Fruit fly (Drosophila melanogaster) whole organism, embryonic: ENCODE measurements around the gene Cpr11B.

Experiments used
- Bgb ChIP-seq: fragments of 200-800 bp; sonication (Bioruptor generic); IDR thresholded peaks from 2 replicates; pipeline ENCODE4 v1.3.6; 2022; ENCODE audit warnings: missing biosample characterization, missing genetic modification characterization; ENCODE audit not compliant: partially characterized antibody
- Blimp-1 ChIP-seq: fragments of 200-800 bp; sonication (Bioruptor generic); optimal IDR thresholded peaks from 3 replicates; lab custom pipeline; 2018; ENCODE audit warnings: missing biosample characterization, missing genetic modification characterization, mild to moderate bottlenecking, moderate library complexity, missing genetic modification reagents
- CG1024 ChIP-seq: fragments of 200-800 bp; sonication (Bioruptor generic); IDR thresholded peaks from 2 replicates; pipeline ENCODE4 v1.3.6; 2022; ENCODE audit warnings: missing biosample characterization, missing genetic modification characterization
- CG10431 ChIP-seq: fragments of 200-800 bp; sonication (Bioruptor generic); optimal IDR thresholded peaks from 3 replicates; lab custom pipeline; 2018; ENCODE audit warnings: missing biosample characterization, mild to moderate bottlenecking, missing genetic modification characterization
- CG10959 ChIP-seq: fragments of 200-800 bp; sonication (Bioruptor generic); IDR thresholded peaks from 2 replicates; pipeline ENCODE4 v1.3.6; 2022; ENCODE audit warnings: missing biosample characterization, missing genetic modification characterization
- CG12236 ChIP-seq: fragments of 200-800 bp; sonication (Bioruptor generic); optimal IDR thresholded peaks from 2 replicates; lab custom pipeline; 2016; ENCODE audit warnings: missing biosample characterization, missing genetic modification characterization
- CG14050 ChIP-seq: fragments of 200-800 bp; sonication (Bioruptor generic); IDR thresholded peaks from 3 replicates; pipeline ENCODE4 v1.3.6; 2022; ENCODE audit warnings: missing biosample characterization, missing genetic modification characterization
- CG15269 ChIP-seq: fragments of 200-800 bp; sonication (Bioruptor generic); optimal IDR thresholded peaks from 2 replicates; lab custom pipeline; 2018; ENCODE audit warnings: missing biosample characterization, mild to moderate bottlenecking, missing genetic modification characterization, moderate library complexity
- CG1647 ChIP-seq: fragments of 200-800 bp; sonication (Bioruptor generic); optimal IDR thresholded peaks from 3 replicates; lab custom pipeline; 2016; ENCODE audit warnings: missing biosample characterization, missing genetic modification characterization
- CG17612 ChIP-seq: fragments of 200-800 bp; sonication (Bioruptor generic); IDR thresholded peaks from 2 replicates; pipeline ENCODE4 v1.3.6; 2022; ENCODE audit warnings: missing biosample characterization, missing genetic modification characterization
- CG2889 ChIP-seq: fragments of 200-800 bp; sonication (Bioruptor generic); IDR thresholded peaks from 3 replicates; pipeline ENCODE4 v1.3.6; 2022; ENCODE audit warnings: missing biosample characterization, missing genetic modification characterization
- CG32532 ChIP-seq: fragments of 200-800 bp; sonication (Bioruptor generic); IDR thresholded peaks from 2 replicates; pipeline ENCODE4 v1.3.6; 2022; ENCODE audit warnings: missing biosample characterization, missing genetic modification characterization
- CG6654 ChIP-seq: fragments of 200-800 bp; sonication (Bioruptor generic); optimal IDR thresholded peaks from 2 replicates; lab custom pipeline; 2017; ENCODE audit warnings: missing biosample characterization, mild to moderate bottlenecking, missing genetic modification characterization
- CG7271 ChIP-seq: fragments of 200-800 bp; sonication (Bioruptor generic); optimal IDR thresholded peaks from 2 replicates; lab custom pipeline; 2018; ENCODE audit warnings: missing biosample characterization, mild to moderate bottlenecking, missing genetic modification characterization, moderate library complexity
- CG7963 ChIP-seq: fragments of 200-800 bp; sonication (Bioruptor generic); IDR thresholded peaks from 3 replicates; pipeline ENCODE4 v1.3.6; 2022; ENCODE audit warnings: missing biosample characterization, missing genetic modification characterization; ENCODE audit not compliant: partially characterized antibody
- CG9876 ChIP-seq: fragments of 200-800 bp; sonication (Bioruptor generic); optimal IDR thresholded peaks from 2 replicates; lab custom pipeline; 2016; ENCODE audit warnings: missing biosample characterization, missing genetic modification characterization
- D ChIP-seq, 2 experiments: fragments of 200-800 bp in 1 of 2; fragments of >200 bp in 1 of 2; sonication (Bioruptor generic) in 1 of 2; optimal IDR thresholded peaks; 2 replicates in 1 of 2; 3 replicates in 1 of 2; lab custom pipeline; 2017; ENCODE audit warnings: mild to moderate bottlenecking in 1 of 2, missing biosample characterization in 1 of 2, missing genetic modification characterization in 1 of 2, missing genetic modification reagents in 1 of 2
- E2f2 ChIP-seq: fragments of 200-800 bp; sonication (Bioruptor generic); IDR thresholded peaks from 2 replicates; pipeline ENCODE4 v1.3.6; 2022; ENCODE audit warnings: missing biosample characterization, missing genetic modification characterization
- Ets97D ChIP-seq: fragments of 200-800 bp; sonication (Bioruptor generic); optimal IDR thresholded peaks from 3 replicates; lab custom pipeline; 2016; ENCODE audit warnings: missing biosample characterization, missing genetic modification characterization
- Fer3 ChIP-seq: fragments of 200-800 bp; sonication (Bioruptor generic); optimal IDR thresholded peaks from 2 replicates; lab custom pipeline; 2018; ENCODE audit warnings: missing biosample characterization, mild to moderate bottlenecking, missing genetic modification characterization, moderate library complexity
- Hey ChIP-seq: fragments of 200-800 bp; sonication (Bioruptor generic); optimal IDR thresholded peaks from 3 replicates; lab custom pipeline; 2018; ENCODE audit warnings: missing biosample characterization, mild to moderate bottlenecking, missing genetic modification characterization
- MESR4 ChIP-seq: fragments of 200-800 bp; sonication (Bioruptor generic); optimal IDR thresholded peaks from 2 replicates; lab custom pipeline; 2018; ENCODE audit warnings: missing biosample characterization, mild to moderate bottlenecking, missing genetic modification characterization, moderate library complexity
- Pdp1 ChIP-seq, 2 experiments: fragments of 200-800 bp; sonication (Bioruptor generic); optimal IDR thresholded peaks; 3 replicates each; lab custom pipeline; 2016; ENCODE audit warnings: missing biosample characterization in 2 of 2, missing genetic modification characterization in 2 of 2, mild to moderate bottlenecking in 1 of 2, moderate library complexity in 1 of 2
- Sin3A ChIP-seq: fragments of >200 bp; optimal IDR thresholded peaks from 2 replicates; lab custom pipeline; 2018
- Ssrp ChIP-seq: fragments of 200-800 bp; sonication (Bioruptor generic); optimal IDR thresholded peaks from 2 replicates; lab custom pipeline; 2018; ENCODE audit warnings: missing biosample characterization, mild to moderate bottlenecking, missing genetic modification characterization, moderate library complexity
- Stat92E ChIP-seq, 3 experiments: fragments of >200 bp in 2 of 3; fragments of 200-800 bp in 1 of 3; sonication (Bioruptor generic) in 1 of 3; optimal IDR thresholded peaks; 2 replicates each; lab custom pipeline; 2017 to 2019; ENCODE audit warnings: missing biosample characterization in 3 of 3, missing genetic modification characterization in 3 of 3, mild to moderate bottlenecking in 1 of 3, moderate library complexity in 1 of 3
- YL-1 ChIP-seq: fragments of 200-800 bp; sonication (Bioruptor generic); optimal IDR thresholded peaks from 3 replicates; lab custom pipeline; 2017; ENCODE audit warnings: missing biosample characterization, mild to moderate bottlenecking, missing genetic modification characterization
- abd-A ChIP-seq: fragments of 200-800 bp; sonication (Bioruptor generic); optimal IDR thresholded peaks from 3 replicates; lab custom pipeline; 2019; ENCODE audit warnings: missing biosample characterization, mild to moderate bottlenecking, missing genetic modification characterization, moderate library complexity
- ac ChIP-seq: fragments of 200-800 bp; sonication (Bioruptor generic); optimal IDR thresholded peaks from 3 replicates; lab custom pipeline; 2017; ENCODE audit warnings: missing biosample characterization, mild to moderate bottlenecking, missing genetic modification characterization
- ato ChIP-seq: fragments of 200-800 bp; sonication (Bioruptor generic); IDR thresholded peaks from 2 replicates; pipeline ENCODE4 v1.3.6; 2022; ENCODE audit warnings: missing biosample characterization, missing genetic modification characterization; ENCODE audit not compliant: partially characterized antibody
- cato ChIP-seq: fragments of 200-800 bp; sonication (Bioruptor generic); optimal IDR thresholded peaks from 2 replicates; lab custom pipeline; 2016; ENCODE audit warnings: missing biosample characterization, missing genetic modification characterization, borderline replicate concordance
- crol ChIP-seq: fragments of 200-800 bp; sonication (Bioruptor generic); IDR thresholded peaks from 2 replicates; pipeline ENCODE4 v1.3.6; 2022; ENCODE audit warnings: missing biosample characterization, missing genetic modification characterization
- cwo ChIP-seq: fragments of 200-800 bp; sonication (Bioruptor generic); optimal IDR thresholded peaks from 3 replicates; lab custom pipeline; 2017; ENCODE audit warnings: missing biosample characterization, missing genetic modification characterization, mild to moderate bottlenecking, moderate library complexity, missing genetic modification reagents
- dati ChIP-seq: fragments of 200-800 bp; sonication (Bioruptor generic); IDR thresholded peaks from 2 replicates; pipeline ENCODE4 v1.3.6; 2022; ENCODE audit warnings: missing biosample characterization, missing genetic modification characterization
- eyg ChIP-seq: fragments of 200-800 bp; sonication (Bioruptor generic); optimal IDR thresholded peaks from 3 replicates; lab custom pipeline; 2016; ENCODE audit warnings: missing biosample characterization, missing genetic modification characterization
- gcm2 ChIP-seq: fragments of 200-800 bp; sonication (Bioruptor generic); optimal IDR thresholded peaks from 2 replicates; lab custom pipeline; 2016; ENCODE audit warnings: missing biosample characterization, missing genetic modification characterization
- gem ChIP-seq: fragments of 200-800 bp; sonication (Bioruptor generic); optimal IDR thresholded peaks from 2 replicates; lab custom pipeline; 2019; ENCODE audit warnings: missing biosample characterization, mild to moderate bottlenecking, missing genetic modification characterization, moderate library complexity
- gfzf ChIP-seq: fragments of 200-800 bp; sonication (Bioruptor generic); optimal IDR thresholded peaks from 2 replicates; lab custom pipeline; 2016; ENCODE audit warnings: missing biosample characterization, mild to moderate bottlenecking, missing genetic modification characterization, moderate library complexity
- gt ChIP-seq: fragments of 200-800 bp; sonication (Bioruptor generic); IDR thresholded peaks from 2 replicates; pipeline ENCODE4 v1.3.6; 2022; ENCODE audit warnings: missing biosample characterization, missing genetic modification characterization
- kni ChIP-seq: fragments of 200-800 bp; sonication (Bioruptor generic); optimal IDR thresholded peaks from 3 replicates; lab custom pipeline; 2017; ENCODE audit warnings: mild to moderate bottlenecking, missing biosample characterization, missing genetic modification reagents, missing genetic modification characterization
- lola ChIP-seq, 3 experiments: fragments of >200 bp in 2 of 3; fragments of 200-800 bp in 1 of 3; sonication (Bioruptor generic) in 1 of 3; optimal IDR thresholded peaks; 2 replicates each; lab custom pipeline; 2017 to 2019; ENCODE audit warnings: missing biosample characterization in 3 of 3, missing genetic modification characterization in 3 of 3, mild to moderate bottlenecking in 1 of 3, moderate library complexity in 1 of 3
- nmo ChIP-seq: fragments of 200-800 bp; sonication (Bioruptor generic); optimal IDR thresholded peaks from 2 replicates; lab custom pipeline; 2018; ENCODE audit warnings: missing biosample characterization, mild to moderate bottlenecking, missing genetic modification characterization, moderate library complexity
- pan ChIP-seq, 4 experiments: fragments of >200 bp in 3 of 4; fragments of 200-800 bp in 1 of 4; sonication (Bioruptor generic) in 1 of 4; optimal IDR thresholded peaks in 3 of 4; IDR thresholded peaks in 1 of 4; 2 replicates each; pipeline versions ENCODE4 v1.3.6 to Lab custom; 2017 to 2022; ENCODE audit warnings: missing biosample characterization in 2 of 4, missing genetic modification characterization in 2 of 4, mixed read lengths in 1 of 4
- sima ChIP-seq: fragments of 200-800 bp; sonication (Bioruptor generic); optimal IDR thresholded peaks from 2 replicates; lab custom pipeline; 2016; ENCODE audit warnings: missing biosample characterization, missing genetic modification characterization
- sug ChIP-seq: fragments of 200-800 bp; optimal IDR thresholded peaks from 2 replicates; lab custom pipeline; 2019; ENCODE audit warnings: missing biosample characterization, mild to moderate bottlenecking, missing genetic modification characterization, moderate library complexity
- tap ChIP-seq: fragments of 200-800 bp; optimal IDR thresholded peaks from 3 replicates; lab custom pipeline; 2019; ENCODE audit warnings: missing biosample characterization, mild to moderate bottlenecking, missing genetic modification characterization, moderate library complexity
- twi ChIP-seq: fragments of 200-800 bp; optimal IDR thresholded peaks from 2 replicates; lab custom pipeline; 2019; ENCODE audit warnings: missing biosample characterization, mild to moderate bottlenecking, missing genetic modification characterization, moderate library complexity

The Cpr11B gene

DNA sequence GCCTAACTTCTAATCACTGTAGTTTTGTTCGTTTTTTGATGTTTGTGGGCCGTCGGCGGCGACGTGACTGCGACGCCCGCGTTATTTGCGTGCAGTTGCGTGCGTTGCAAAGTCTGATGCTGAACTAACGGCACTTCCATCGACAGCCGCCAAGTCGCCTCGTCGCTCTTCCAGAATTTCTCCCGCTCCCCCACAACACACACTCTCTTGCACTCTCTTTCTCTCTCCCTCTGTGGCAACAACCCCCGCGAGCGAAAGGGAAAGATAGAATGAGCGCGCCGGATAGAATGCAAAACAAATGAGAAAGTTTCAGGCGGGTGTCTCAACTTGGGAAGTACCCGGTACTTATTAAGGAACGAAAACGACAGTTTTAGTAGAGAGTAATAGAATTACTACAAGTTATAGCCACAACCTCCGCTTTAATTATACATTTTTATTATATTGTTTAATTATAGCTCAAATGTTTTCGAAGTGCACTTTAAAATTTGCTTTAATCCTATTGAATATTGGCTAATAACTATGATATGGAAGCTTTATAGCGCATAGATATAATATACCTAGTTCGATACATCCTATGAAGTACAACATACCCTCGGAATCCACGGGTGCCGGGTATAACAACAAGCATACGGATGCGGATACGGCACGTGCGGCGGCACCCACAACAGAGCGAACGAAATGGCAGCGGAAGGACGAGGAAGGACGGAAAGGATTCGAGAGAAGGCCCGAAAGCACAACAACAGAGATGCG is 5.9 kb upstream of the Cpr11B start (continued):
- TF ChIP-seq sima (no peak), Blimp-1 (GFP tag; lab: Kevin White, UChicago) (peak; percentile 31), CG10959 (GFP tag; lab: Robert Waterston, UW) (no peak), CG6654 (GFP tag; lab: Kevin White, UChicago) (peak; percentile 6), Stat92E (GFP tag; optimal IDR thresholded peaks at IDR 0.05; lab: Kevin White, UChicago) (no peak), CG17612 (GFP tag; lab: Robert Waterston, UW) (no peak), Sin3A (lab: Kevin White, UChicago) (no peak), gt (GFP tag; lab: Robert Waterston, UW) (0 out of 2 replicates have a peak, but pooled peaks have one; percentile 11), gfzf (GFP tag; lab: Kevin White, UChicago) (no peak), ac (GFP tag; lab: Kevin White, UChicago) (no peak), cwo (peak; percentile 54), Pdp1 (GFP tag; optimal IDR thresholded peaks at IDR 0.05; lab: Kevin White, UChicago) (no peak), twi (tag; lab: Kevin White, UChicago) (no peak), sug (tag; lab: Kevin White, UChicago) (no peak), eyg (GFP tag; lab: Kevin White, UChicago) (no peak), YL-1 (GFP tag; lab: Kevin White, UChicago) (no peak), CG1647 (GFP tag; lab: Kevin White, UChicago) (no peak), nmo (GFP tag; lab: Kevin White, UChicago) (peak; percentile 17), Fer3 (tag; lab: Kevin White, UChicago) (peak; percentile 2), tap (tag; lab: Kevin White, UChicago) (peak; percentile 16), CG9876 (GFP tag; lab: Kevin White, UChicago) (no peak), CG10431 (no peak), crol (GFP tag; lab: Robert Waterston, UW) (peak; percentile 56; the same call in 1 of the 2 replicates), lola (GFP tag; optimal IDR thresholded peaks at IDR 0.05; lab: Kevin White, UChicago) (no peak), dati (no peak), Bgb (GFP tag; lab: Robert Waterston, UW) (no peak), CG7963 (GFP tag; lab: Robert Waterston, UW) (no peak), gem (tag; lab: Kevin White, UChicago) (peak; percentile 66), Hey (peak; percentile 0), CG1024 (GFP tag; lab: Robert Waterston, UW) (no peak), CG14050 (GFP tag; lab: Robert Waterston, UW) (no peak), abd-A (tag; lab: Kevin White, UChicago) (no peak), pan (optimal IDR thresholded peaks at IDR 0.05; lab: Kevin White, UChicago) (no peak), pan (GFP tag; optimal IDR thresholded peaks at IDR 0.05 in 1 of 2, IDR thresholded peaks at IDR 0.05 in 1 of 2) (no peak), CG7271 (tag; lab: Kevin White, UChicago) (no peak), Ssrp (tag; lab: Kevin White, UChicago) (peak; percentile 47), CG2889 (GFP tag; lab: Robert Waterston, UW) (no peak), CG15269 (tag; lab: Kevin White, UChicago) (peak; percentile 46), cato (no peak), gcm2 (GFP tag; lab: Kevin White, UChicago) (no peak), ato (GFP tag; lab: Robert Waterston, UW) (no peak), MESR4 (no peak), E2f2 (GFP tag; lab: Robert Waterston, UW) (no peak), CG32532 (GFP tag; lab: Robert Waterston, UW) (no peak), Ets97D (no peak), CG12236 (GFP tag; lab: Kevin White, UChicago) (no peak), D (optimal IDR thresholded peaks at IDR 0.05; lab: Kevin White, UChicago) (no peak), D (GFP tag; optimal IDR thresholded peaks at IDR 0.05; lab: Kevin White, UChicago) (peak; percentile 7), kni (GFP tag; lab: Kevin White, UChicago) (no peak)
